Worm (Caenorhabditis elegans) whole organism, dauer: ENCODE data around the gene bub-3.

Source experiments
- unc-62 ChIP-seq: sonication (generic microtip); optimal IDR thresholded peaks from 2 replicates; lab custom pipeline; 2017; ENCODE audit warnings: missing biosample characterization, missing genetic modification reagents, missing genetic modification characterization

The bub-3 gene

ce11 chrII:13725793-13726192 lies at the start of gene bub-3, which contains the start of gene Y54G9A.7:
TSS of gene bub-3 (plus strand) at chrII:13726062.
TSS of gene Y54G9A.7 (minus strand) at chrII:13725799.
- TF ChIP-seq unc-62 (GFP tag; lab: Kevin White, UChicago): no peak

ce11 chrII:13677927-13678326 lies 47.9 kb upstream of the bub-3 start:
- no peak for TF ChIP-seq unc-62 (GFP tag; lab: Kevin White, UChicago)

ce11 chrII:13678555-13679119 lies 47.2 kb upstream of the bub-3 start:
- no peak for TF ChIP-seq unc-62 (GFP tag; lab: Kevin White, UChicago)

- TF ChIP-seq unc-62 (GFP tag; lab: Kevin White, UChicago): no peak
Measured at ce11 chrII:13679775-13680320, 46.0 kb upstream of the bub-3 start.

ce11 chrII:13681063-13681462 lies 44.8 kb upstream of the bub-3 start:
- TF ChIP-seq unc-62 (GFP tag; lab: Kevin White, UChicago): no peak

ce11 chrII:13685581-13685980 lies 40.3 kb upstream of the bub-3 start:
- TF ChIP-seq unc-62 (GFP tag; lab: Kevin White, UChicago): no peak

- no peak for TF ChIP-seq unc-62 (GFP tag; lab: Kevin White, UChicago)
Measured at ce11 chrII:13694712-13695111, 31.1 kb upstream of the bub-3 start, which contains the start of gene rpoa-1. TSS of gene rpoa-1 (minus strand) at chrII:13694795.

ce11 chrII:13695343-13696332 lies 30.2 kb upstream of the bub-3 start, which contains the start of gene kqt-3:
TSS of gene kqt-3 (plus strand) at chrII:13696282.
- no peak for TF ChIP-seq unc-62 (GFP tag; lab: Kevin White, UChicago)

- TF ChIP-seq unc-62 (GFP tag; lab: Kevin White, UChicago): no peak
Measured at ce11 chrII:13697691-13698090, 28.2 kb upstream of the bub-3 start.

- no peak for TF ChIP-seq unc-62 (GFP tag; lab: Kevin White, UChicago)
Measured at ce11 chrII:13711493-13712055, 14.3 kb upstream of the bub-3 start.

- no peak for TF ChIP-seq unc-62 (GFP tag; lab: Kevin White, UChicago)
Measured at ce11 chrII:13713239-13713638, 12.6 kb upstream of the bub-3 start.

- no peak for TF ChIP-seq unc-62 (GFP tag; lab: Kevin White, UChicago)
Measured at ce11 chrII:13715333-13715732, 10.5 kb upstream of the bub-3 start.

- TF ChIP-seq unc-62 (GFP tag; lab: Kevin White, UChicago): no peak
Measured at ce11 chrII:13715733-13716132, 10.1 kb upstream of the bub-3 start, which contains the start of gene zipt-2.3. TSS of gene zipt-2.3 (minus strand) at chrII:13715879.

- no peak for TF ChIP-seq unc-62 (GFP tag; lab: Kevin White, UChicago)
Measured at ce11 chrII:13717393-13718367, 8.2 kb upstream of the bub-3 start.
